Fruit fly (Drosophila melanogaster): ENCODE measurements around the gene Nab2.

DNA sequence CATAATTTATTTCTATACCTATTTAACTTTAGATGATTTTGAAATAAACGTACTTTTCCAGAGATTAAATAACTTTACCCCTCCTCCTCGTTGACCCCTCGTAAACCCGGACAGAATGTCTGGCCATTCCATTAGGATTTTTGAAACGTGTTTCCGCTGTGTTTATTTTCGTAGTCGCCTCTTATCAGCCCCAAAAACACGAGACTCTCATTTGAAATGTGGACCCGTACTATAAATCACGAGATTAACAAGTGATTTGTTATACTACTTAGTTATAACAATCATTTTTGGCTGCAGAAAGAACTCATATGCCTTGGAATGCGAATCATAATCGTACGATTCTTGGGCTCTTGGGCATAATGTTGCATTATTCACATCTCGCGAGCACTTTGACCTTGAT, 42.8 kb downstream of the Nab2 start:
- TF ChIP-seq CG8478 (optimal IDR thresholded peaks at IDR 0.05) = no peak
- TF ChIP-seq CTCF (optimal IDR thresholded peaks at IDR 0.05) = no peak

All from S2 (cell line).